Worm (Caenorhabditis elegans): ENCODE measurements around the gene C09F12.3.

C09F12.3 gene

ce11 chrX:11047183-11047582 is 4.5 kb upstream of the C09F12.3 start, which contains the start of gene clc-1:
Gene clc-1 (plus strand): TSS chrX:11047446.
- peak; percentile 85 for TF ChIP-seq hlh-11 (tag; optimal IDR thresholded peaks at IDR 0.05)
- no peak for TF ChIP-seq daf-19 (GFP tag; conservative IDR thresholded peaks at IDR 0.05)
- TF ChIP-seq nhr-102 (tag; optimal IDR thresholded peaks at IDR 0.05) = no peak
- peak; percentile 79 for TF ChIP-seq dve-1 (tag; optimal IDR thresholded peaks at IDR 0.05; ENCODE audit: insufficient read depth)
- no peak for TF ChIP-seq lin-15B (tag; optimal IDR thresholded peaks at IDR 0.05)
- TF ChIP-seq lin-1 (GFP tag; IDR thresholded peaks at IDR 0.05) = peak; percentile 51; the same call in 1 of the 2 replicates
- TF ChIP-seq hif-1 (tag; optimal IDR thresholded peaks at IDR 0.05) = peak in 1 of 2 experiments; percentile 40
- peak; percentile 57 for TF ChIP-seq php-3 (GFP tag; IDR thresholded peaks at IDR 0.05)
- TF ChIP-seq hlh-30 (tag; optimal IDR thresholded peaks at IDR 0.05; ENCODE audit: insufficient read depth) = peak; percentile 1
- no peak for TF ChIP-seq Y75B8A.6 (GFP tag; IDR thresholded peaks at IDR 0.05)
- TF ChIP-seq daf-16 (GFP tag; optimal IDR thresholded peaks at IDR 0.05) = peak in 1 of 2 experiments; percentile 37
- TF ChIP-seq daf-16 (tag; optimal IDR thresholded peaks at IDR 0.05) = peak; percentile 87
- TF ChIP-seq dmd-6 (GFP tag; IDR thresholded peaks at IDR 0.05) = peak; percentile 93
- TF ChIP-seq nhr-77 (tag; optimal IDR thresholded peaks at IDR 0.05) = peak; percentile 46
- TF ChIP-seq T20F7.1 (GFP tag; optimal IDR thresholded peaks at IDR 0.05) = peak; percentile 29
- TF ChIP-seq pqm-1 (tag; optimal IDR thresholded peaks at IDR 0.05) = peak; percentile 97
- TF ChIP-seq lim-7 (GFP tag; IDR thresholded peaks at IDR 0.05) = no peak
- TF ChIP-seq snpc-1.2 (GFP tag; IDR thresholded peaks at IDR 0.05) = no peak
- peak; percentile 21; the same call in 1 of the 2 replicates for TF ChIP-seq ceh-20 (GFP tag; IDR thresholded peaks at IDR 0.05)
- peak; percentile 82 for TF ChIP-seq nhr-28 (tag; optimal IDR thresholded peaks at IDR 0.05)
- TF ChIP-seq rbr-2 (tag; optimal IDR thresholded peaks at IDR 0.05) = no peak
- TF ChIP-seq fos-1 (tag; optimal IDR thresholded peaks at IDR 0.05) = peak; percentile 27
- peak; percentile 12 for TF ChIP-seq mep-1 (tag; optimal IDR thresholded peaks at IDR 0.05)
- no peak for TF ChIP-seq duxl-1 (tag; optimal IDR thresholded peaks at IDR 0.05; ENCODE audit: poor library complexity)
- TF ChIP-seq tra-1 (GFP tag; IDR thresholded peaks at IDR 0.05) = peak; percentile 73; the same call in 1 of the 2 replicates
- TF ChIP-seq nhr-48 (tag; optimal IDR thresholded peaks at IDR 0.05) = peak; percentile 15

DNA sequence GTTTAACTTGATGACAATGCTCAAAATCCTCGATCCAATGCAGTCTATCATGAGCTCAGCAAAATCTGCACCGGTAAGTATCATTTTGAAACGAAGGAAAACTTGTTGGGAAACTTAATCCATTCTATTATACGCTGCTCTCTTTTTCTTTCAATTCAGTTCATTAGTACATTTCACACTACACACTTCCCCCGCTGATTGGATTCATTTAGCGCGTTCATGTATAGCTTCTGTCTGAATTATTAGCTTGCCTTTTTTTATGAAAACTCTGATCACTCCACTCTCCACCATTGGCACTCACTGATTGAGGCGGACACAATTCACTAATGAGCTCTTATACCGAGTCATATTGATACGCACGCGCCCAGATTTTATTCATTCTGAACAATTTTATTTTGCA is 4.5 kb downstream of the C09F12.3 start:
- no peak for TF ChIP-seq ceh-82 (tag; optimal IDR thresholded peaks at IDR 0.05)
- TF ChIP-seq unc-62 (GFP tag; optimal IDR thresholded peaks at IDR 0.05 in 1 of 2) = peak in 1 of 2 experiments; percentile 50
- TF ChIP-seq unc-62 (tag; optimal IDR thresholded peaks at IDR 0.05) = no peak
- no peak for TF ChIP-seq T20F7.1 (GFP tag; optimal IDR thresholded peaks at IDR 0.05)

- no peak for TF ChIP-seq cey-2 (tag; optimal IDR thresholded peaks at IDR 0.05; ENCODE audit: borderline replicate concordance, insufficient read depth)
- no peak for TF ChIP-seq nhr-6 (tag; optimal IDR thresholded peaks at IDR 0.05)
- TF ChIP-seq tra-1 (GFP tag; IDR thresholded peaks at IDR 0.05) = no peak
- no peak for TF ChIP-seq pha-4 (GFP tag; IDR thresholded peaks at IDR 0.05)
- no peak for TF ChIP-seq pha-4 (tag; optimal IDR thresholded peaks at IDR 0.05)
- no peak for TF ChIP-seq ztf-7 (tag; optimal IDR thresholded peaks at IDR 0.05)
- TF ChIP-seq aha-1 (tag) = peak; percentile 74
- no peak for TF ChIP-seq ceh-44 (GFP tag; IDR thresholded peaks at IDR 0.05)
- no peak for TF ChIP-seq skn-1 (tag; optimal IDR thresholded peaks at IDR 0.05)
- no peak for TF ChIP-seq nhr-77 (tag; optimal IDR thresholded peaks at IDR 0.05)
- no peak for TF ChIP-seq dmd-8 (GFP tag; IDR thresholded peaks at IDR 0.05)
- TF ChIP-seq mxl-3 (GFP tag; optimal IDR thresholded peaks at IDR 0.05) = peak; percentile 11
- TF ChIP-seq daf-16 (GFP tag; optimal IDR thresholded peaks at IDR 0.05) = no peak
- peak; percentile 85 for TF ChIP-seq daf-16 (tag; optimal IDR thresholded peaks at IDR 0.05)
- no peak for TF ChIP-seq ZK546.5 (tag; optimal IDR thresholded peaks at IDR 0.05)
- no peak for TF ChIP-seq unc-39 (tag; optimal IDR thresholded peaks at IDR 0.05)
- no peak for TF ChIP-seq mep-1 (tag; optimal IDR thresholded peaks at IDR 0.05)
- no peak for TF ChIP-seq F44E2.7 (GFP tag; IDR thresholded peaks at IDR 0.05)
- TF ChIP-seq snpc-4 (tag; optimal IDR thresholded peaks at IDR 0.05) = no peak
- TF ChIP-seq jun-1 (tag; optimal IDR thresholded peaks at IDR 0.05) = no peak
- no peak for TF ChIP-seq madf-5 (GFP tag; IDR thresholded peaks at IDR 0.05)
- TF ChIP-seq lim-7 (GFP tag; IDR thresholded peaks at IDR 0.05) = no peak
- TF ChIP-seq rbr-2 (tag; optimal IDR thresholded peaks at IDR 0.05) = no peak
- TF ChIP-seq sdz-12 (GFP tag; optimal IDR thresholded peaks at IDR 0.05) = no peak
- TF ChIP-seq daf-8 (GFP tag; IDR thresholded peaks at IDR 0.05) = no peak
Measured at ce11 chrX:11036114-11037087, 6.3 kb downstream of the C09F12.3 start.
